Worm (Caenorhabditis elegans) whole organism, late embryonic: ENCODE measurements around the gene sft-1.

Experiments used
- pros-1 ChIP-seq: fragments of 150-350 bp; optimal IDR thresholded peaks from 2 replicates; lab custom pipeline; 2014; ENCODE audit warnings: missing biosample characterization, missing genetic modification reagents, missing genetic modification characterization
- sdc-2 ChIP-seq: sonication (generic microtip); optimal IDR thresholded peaks from 2 replicates; lab custom pipeline; 2016; ENCODE audit warnings: missing genotype, missing genetic modification characterization, missing compliant biosample characterization

DNA sequence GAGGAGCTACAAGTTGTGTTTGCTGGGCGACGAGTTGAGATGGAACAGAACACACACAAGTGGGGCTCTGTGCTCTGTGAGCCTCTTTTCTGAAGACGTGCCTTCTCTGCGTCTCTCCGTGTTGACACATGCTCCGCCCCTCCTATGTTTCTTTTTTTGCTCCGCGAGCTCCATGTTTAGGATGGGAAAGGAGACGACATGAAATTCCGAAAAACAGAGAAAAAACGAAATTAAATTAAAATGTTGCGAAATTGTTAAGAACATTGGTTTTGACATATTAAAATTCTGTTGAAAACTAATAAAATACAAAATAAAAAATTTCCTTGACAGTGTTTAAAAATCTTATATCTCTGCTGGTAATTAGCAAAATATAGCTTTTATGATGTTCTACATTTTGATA, 52.7 kb downstream of the sft-1 start, which contains the start of gene mec-12:
- TF ChIP-seq sdc-2 (tag; lab: Kevin White, UChicago), result no peak
- TF ChIP-seq pros-1 (tag; lab: Kevin White, UChicago), result no peak
